Worm (Caenorhabditis elegans) whole organism, L1 larva: ENCODE data around the gene zipt-2.3.
A peak's percentile ranks its signal among the peaks of the same experiment; 100 is the strongest.

Experiments
- C04F5.9 ChIP-seq: sonication (generic microtip); optimal IDR thresholded peaks from 2 replicates; lab custom pipeline; 2016; ENCODE audit warnings: missing genetic modification characterization, missing compliant biosample characterization
- C34B4.2 ChIP-seq: sonication (generic microtip); optimal IDR thresholded peaks from 2 replicates; lab custom pipeline; 2017; ENCODE audit warnings: mild to moderate bottlenecking, missing genetic modification characterization, missing compliant biosample characterization
- F16B12.6 ChIP-seq: fragments of 150-350 bp; optimal IDR thresholded peaks from 2 replicates; lab custom pipeline; 2014; ENCODE audit warnings: missing biosample characterization, missing genetic modification characterization
- Y116A8C.19 ChIP-seq: sonication (generic microtip); optimal IDR thresholded peaks from 2 replicates; lab custom pipeline; 2016; ENCODE audit warnings: missing compliant biosample characterization, missing genetic modification characterization, borderline replicate concordance
- aha-1 ChIP-seq: fragments of 150-350 bp; optimal IDR thresholded peaks from 2 replicates; lab custom pipeline; 2014; ENCODE audit warnings: missing biosample characterization, missing genetic modification characterization
- ama-1 ChIP-seq: fragments of 150-350 bp; optimal IDR thresholded peaks from 2 replicates; lab custom pipeline; 2014
- blmp-1 ChIP-seq: fragments of 150-350 bp; optimal IDR thresholded peaks from 2 replicates; lab custom pipeline; 2014; ENCODE audit warnings: missing biosample characterization, missing genetic modification characterization
- ceh-63 ChIP-seq: fragments of 200-800 bp; sonication (Bioruptor generic); optimal IDR thresholded peaks from 2 replicates; lab custom pipeline; 2018; ENCODE audit warnings: mild to moderate bottlenecking, missing genetic modification characterization, missing compliant biosample characterization
- ces-1 ChIP-seq: fragments of 150-350 bp; optimal IDR thresholded peaks from 2 replicates; lab custom pipeline; 2014; ENCODE audit warnings: missing biosample characterization, missing genetic modification reagents, missing genetic modification characterization
- efl-3 ChIP-seq: fragments of 200-800 bp; sonication (Bioruptor generic); optimal IDR thresholded peaks from 2 replicates; lab custom pipeline; 2018; ENCODE audit warnings: mild to moderate bottlenecking, missing genetic modification characterization, missing compliant biosample characterization
- egl-13 ChIP-seq: sonication (generic microtip); optimal IDR thresholded peaks from 2 replicates; lab custom pipeline; 2016; ENCODE audit warnings: missing genotype, missing genetic modification reagents, missing genetic modification characterization, missing compliant biosample characterization
- elt-2 ChIP-seq: sonication (generic microtip); optimal IDR thresholded peaks from 2 replicates; lab custom pipeline; 2016; ENCODE audit warnings: missing genetic modification characterization, mild to moderate bottlenecking, inconsistent platforms, missing compliant biosample characterization, missing genetic modification reagents
- ets-5 ChIP-seq: fragments of 200-800 bp; sonication (Bioruptor generic); IDR thresholded peaks from 2 replicates; pipeline ENCODE4 v1.3.6; 2022; ENCODE audit warnings: missing genetic modification characterization, missing compliant biosample characterization
- fkh-4 ChIP-seq: sonication (generic microtip); optimal IDR thresholded peaks from 2 replicates; lab custom pipeline; 2016; ENCODE audit warnings: missing compliant biosample characterization, missing genetic modification characterization, borderline replicate concordance
- fos-1 ChIP-seq: fragments of 150-350 bp; optimal IDR thresholded peaks from 2 replicates; lab custom pipeline; 2014; ENCODE audit warnings: missing biosample characterization, missing genetic modification characterization
- hlh-17 ChIP-seq: fragments of 200-800 bp; sonication (Bioruptor generic); optimal IDR thresholded peaks from 2 replicates; lab custom pipeline; 2018; ENCODE audit warnings: missing genetic modification characterization, mild to moderate bottlenecking, missing compliant biosample characterization, moderate library complexity, borderline replicate concordance
- hlh-4 ChIP-seq: sonication (generic microtip); optimal IDR thresholded peaks from 2 replicates; lab custom pipeline; 2016; ENCODE audit warnings: mild to moderate bottlenecking, missing genetic modification characterization, missing compliant biosample characterization
- hpl-2 ChIP-seq: fragments of 150-350 bp; optimal IDR thresholded peaks from 2 replicates; lab custom pipeline; 2014; ENCODE audit warnings: missing biosample characterization, missing genetic modification reagents, missing genetic modification characterization
- irx-1 ChIP-seq: sonication (generic microtip); optimal IDR thresholded peaks from 2 replicates; lab custom pipeline; 2016; ENCODE audit warnings: missing genetic modification characterization, missing compliant biosample characterization
- lin-13 ChIP-seq: fragments of 150-350 bp; optimal IDR thresholded peaks from 2 replicates; lab custom pipeline; 2014; ENCODE audit warnings: missing biosample characterization, missing genetic modification reagents, missing genetic modification characterization
- lin-39 ChIP-seq: fragments of 150-350 bp; optimal IDR thresholded peaks from 2 replicates; lab custom pipeline; 2014; ENCODE audit warnings: missing biosample characterization, missing genetic modification reagents, missing genetic modification characterization
- lir-3 ChIP-seq: sonication (generic microtip); optimal IDR thresholded peaks from 2 replicates; lab custom pipeline; 2016; ENCODE audit warnings: mild to moderate bottlenecking, missing genetic modification characterization, moderate library complexity, missing compliant biosample characterization; ENCODE audit not compliant: poor library complexity
- lsy-2 ChIP-seq, 2 experiments: fragments of 150-350 bp; optimal IDR thresholded peaks; 2 replicates each; lab custom pipeline; 2014; ENCODE audit warnings: missing biosample characterization in 2 of 2, missing genetic modification characterization in 2 of 2
- mab-9 ChIP-seq: fragments of 200-800 bp; sonication (Bioruptor generic); IDR thresholded peaks from 2 replicates; pipeline ENCODE4 v1.3.6; 2022; ENCODE audit warnings: missing genetic modification reagents, missing genetic modification characterization, missing compliant biosample characterization
- mdl-1 ChIP-seq, 2 experiments: fragments of 150-350 bp; optimal IDR thresholded peaks; 2 replicates each; lab custom pipeline; 2014 to 2017; ENCODE audit warnings: missing biosample characterization in 2 of 2, missing genetic modification characterization in 2 of 2, inconsistent platforms in 1 of 2
- mef-2 ChIP-seq: fragments of 150-350 bp; optimal IDR thresholded peaks from 2 replicates; lab custom pipeline; 2014; ENCODE audit warnings: missing biosample characterization, missing genetic modification characterization
- mep-1 ChIP-seq: fragments of 150-350 bp; optimal IDR thresholded peaks from 2 replicates; lab custom pipeline; 2014; ENCODE audit warnings: missing biosample characterization, missing genetic modification characterization
- nhr-11 ChIP-seq: fragments of 150-350 bp; optimal IDR thresholded peaks from 2 replicates; lab custom pipeline; 2014; ENCODE audit warnings: missing biosample characterization, missing genetic modification characterization
- nhr-12 ChIP-seq: sonication (generic microtip); optimal IDR thresholded peaks from 2 replicates; lab custom pipeline; 2017; ENCODE audit warnings: missing biosample characterization, missing genetic modification characterization
- nhr-19 ChIP-seq: fragments of 200-800 bp; sonication (Bioruptor generic); conservative IDR thresholded peaks from 2 replicates; pipeline ENCODE4 v1.3.6; 2022; ENCODE audit warnings: missing genetic modification characterization, missing compliant biosample characterization
- nhr-20 ChIP-seq: sonication (generic microtip); optimal IDR thresholded peaks from 2 replicates; lab custom pipeline; 2016; ENCODE audit warnings: mild to moderate bottlenecking, missing genetic modification characterization, missing compliant biosample characterization
- nhr-237 ChIP-seq: fragments of 150-350 bp; optimal IDR thresholded peaks from 2 replicates; lab custom pipeline; 2014; ENCODE audit warnings: missing biosample characterization, missing genetic modification characterization
- nhr-28 ChIP-seq: fragments of 150-350 bp; optimal IDR thresholded peaks from 2 replicates; lab custom pipeline; 2014; ENCODE audit warnings: missing biosample characterization, missing genetic modification characterization
- nhr-71 ChIP-seq: sonication (generic microtip); optimal IDR thresholded peaks from 2 replicates; lab custom pipeline; 2016; ENCODE audit warnings: mild to moderate bottlenecking, missing genetic modification characterization, moderate library complexity, missing compliant biosample characterization
- nhr-84 ChIP-seq: sonication (generic microtip); optimal IDR thresholded peaks from 2 replicates; lab custom pipeline; 2017; ENCODE audit warnings: missing biosample characterization, missing genetic modification characterization
- nhr-85 ChIP-seq: sonication (generic microtip); peaks from one replicate; lab custom pipeline; 2016; ENCODE audit warnings: missing genetic modification characterization, inconsistent platforms, missing compliant biosample characterization
- pag-3 ChIP-seq: sonication (generic microtip); optimal IDR thresholded peaks from 2 replicates; lab custom pipeline; 2017; ENCODE audit warnings: missing genetic modification characterization, mild to moderate bottlenecking, missing compliant biosample characterization, antibody characterized with exemption, borderline replicate concordance; ENCODE audit not compliant: insufficient read depth
- pax-3 ChIP-seq: fragments of 200-800 bp; sonication (Bioruptor generic); optimal IDR thresholded peaks from 2 replicates; lab custom pipeline; 2018; ENCODE audit warnings: mild to moderate bottlenecking, missing genetic modification characterization, moderate library complexity, missing compliant biosample characterization
- rnt-1 ChIP-seq: sonication (generic microtip); optimal IDR thresholded peaks from 2 replicates; lab custom pipeline; 2016; ENCODE audit warnings: mild to moderate bottlenecking, missing genetic modification characterization, moderate library complexity, missing compliant biosample characterization
- sptf-1 ChIP-seq: fragments of 150-350 bp; optimal IDR thresholded peaks from 2 replicates; lab custom pipeline; 2014; ENCODE audit warnings: missing biosample characterization, missing genetic modification characterization
- swsn-7 ChIP-seq: sonication (generic microtip); optimal IDR thresholded peaks from 2 replicates; lab custom pipeline; 2016; ENCODE audit warnings: missing genetic modification characterization, missing compliant biosample characterization
- tbx-2 ChIP-seq: sonication (generic microtip); optimal IDR thresholded peaks from 2 replicates; lab custom pipeline; 2016; ENCODE audit warnings: missing genetic modification characterization, missing compliant biosample characterization
- tlp-1 ChIP-seq: fragments of 150-350 bp; optimal IDR thresholded peaks from 2 replicates; lab custom pipeline; 2014; ENCODE audit warnings: missing biosample characterization, missing genetic modification characterization
- unc-30 ChIP-seq: sonication (generic microtip); optimal IDR thresholded peaks from 2 replicates; lab custom pipeline; 2017; ENCODE audit warnings: missing biosample characterization, missing genetic modification characterization
- unc-98 ChIP-seq: fragments of 200-800 bp; sonication (Bioruptor generic); IDR thresholded peaks from 2 replicates; pipeline ENCODE4 v1.3.6; 2022; ENCODE audit warnings: missing genetic modification characterization, missing compliant biosample characterization
- vab-15 ChIP-seq: sonication (generic microtip); optimal IDR thresholded peaks from 2 replicates; lab custom pipeline; 2017; ENCODE audit warnings: missing genotype, mild to moderate bottlenecking, missing genetic modification characterization, missing compliant biosample characterization
- xbp-1 ChIP-seq: sonication (generic microtip); optimal IDR thresholded peaks from 2 replicates; lab custom pipeline; 2016; ENCODE audit warnings: missing genetic modification characterization, missing compliant biosample characterization
- zag-1 ChIP-seq: fragments of 150-350 bp; optimal IDR thresholded peaks from 2 replicates; lab custom pipeline; 2014; ENCODE audit warnings: missing biosample characterization, missing genetic modification characterization
- ztf-11 ChIP-seq, 2 experiments: sonication (generic microtip); optimal IDR thresholded peaks; 2 replicates each; lab custom pipeline; 2016 to 2017; ENCODE audit warnings: missing genetic modification characterization in 2 of 2, missing biosample characterization in 1 of 2, missing compliant biosample characterization in 1 of 2
- ztf-4 ChIP-seq: fragments of 150-350 bp; optimal IDR thresholded peaks from 2 replicates; lab custom pipeline; 2014; ENCODE audit warnings: missing biosample characterization, missing genetic modification characterization

zipt-2.3 gene

DNA sequence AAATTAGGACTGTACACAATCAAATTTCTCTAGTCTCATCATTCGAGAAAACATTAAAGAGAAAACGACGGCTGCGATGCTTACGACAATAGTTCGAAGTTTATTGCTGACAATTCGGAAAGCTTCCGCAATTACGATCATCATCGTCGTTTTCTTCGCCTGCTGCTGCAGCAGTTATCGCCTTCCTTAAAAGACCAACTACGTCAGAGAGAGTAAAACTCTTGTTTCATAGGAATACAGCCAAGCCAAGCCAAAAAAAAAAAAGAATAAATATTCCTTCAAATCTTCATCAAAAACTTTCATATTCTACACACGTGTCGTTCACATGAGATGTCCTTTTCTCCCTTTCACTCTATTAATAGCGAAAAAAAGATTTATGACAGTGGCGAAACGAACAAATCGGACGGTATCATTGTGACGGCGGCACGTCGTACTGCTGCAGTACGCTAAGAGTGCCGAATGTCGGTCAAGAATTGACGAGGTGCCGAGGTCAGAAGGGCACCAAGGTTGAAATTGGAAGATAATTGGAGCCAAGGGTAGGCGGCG lies 35.8 kb downstream of the zipt-2.3 start (continued):
- TF ChIP-seq mdl-1 (tag; optimal IDR thresholded peaks at IDR 0.05; lab: Kevin White, UChicago) (peak in 1 of 2 experiments; percentile 54), ces-1 (GFP tag; lab: Kevin White, UChicago) (no peak), nhr-85 (tag; lab: Kevin White, UChicago) (peak; percentile 94), unc-98 (GFP tag; lab: Robert Waterston, UW) (no peak), nhr-28 (tag; lab: Kevin White, UChicago) (no peak)

ce11 chrII:13678555-13679119 lies 37.0 kb downstream of the zipt-2.3 start:
- TF ChIP-seq unc-98 (GFP tag; lab: Robert Waterston, UW) (no peak), ceh-63 (no peak), blmp-1 (tag; lab: Kevin White, UChicago) (peak; percentile 57), hlh-4 (tag; lab: Kevin White, UChicago) (no peak), C04F5.9 (tag; lab: Kevin White, UChicago) (no peak), lsy-2 (tag; optimal IDR thresholded peaks at IDR 0.05; lab: Kevin White, UChicago) (peak in 1 of 2 experiments; percentile 65), mef-2 (tag; lab: Kevin White, UChicago) (no peak), fos-1 (tag; lab: Kevin White, UChicago) (no peak), ztf-11 (tag; optimal IDR thresholded peaks at IDR 0.05; lab: Kevin White, UChicago) (no peak), efl-3 (GFP tag; lab: Kevin White, UChicago) (no peak), swsn-7 (tag; lab: Kevin White, UChicago) (no peak), nhr-20 (tag; lab: Kevin White, UChicago) (peak; percentile 74), mep-1 (tag; lab: Kevin White, UChicago) (no peak), nhr-12 (no peak), hlh-17 (no peak), unc-30 (tag; lab: Kevin White, UChicago) (no peak), elt-2 (tag; lab: Kevin White, UChicago) (no peak), rnt-1 (tag; lab: Kevin White, UChicago) (no peak), mab-9 (GFP tag; lab: Robert Waterston, UW) (no peak), nhr-11 (tag; lab: Kevin White, UChicago) (no peak), egl-13 (tag; lab: Kevin White, UChicago) (no peak), pax-3 (tag; lab: Kevin White, UChicago) (no peak), pag-3 (tag; lab: Kevin White, UChicago) (no peak), mdl-1 (tag; optimal IDR thresholded peaks at IDR 0.05; lab: Kevin White, UChicago) (peak in 1 of 2 experiments; percentile 25), lir-3 (tag; lab: Kevin White, UChicago) (no peak), lin-13 (GFP tag; lab: Kevin White, UChicago) (no peak), vab-15 (tag; lab: Kevin White, UChicago) (no peak), nhr-237 (no peak), nhr-84 (tag; lab: Kevin White, UChicago) (no peak), zag-1 (tag; lab: Kevin White, UChicago) (no peak), tbx-2 (peak; percentile 70), fkh-4 (tag; lab: Kevin White, UChicago) (no peak), nhr-85 (tag; lab: Kevin White, UChicago) (peak; percentile 98), hpl-2 (GFP tag; lab: Kevin White, UChicago) (no peak), Y116A8C.19 (tag; lab: Kevin White, UChicago) (no peak), ztf-4 (tag; lab: Kevin White, UChicago) (no peak), lin-39 (no peak), nhr-28 (tag; lab: Kevin White, UChicago) (no peak), ama-1 (lab: Kevin White, UChicago) (no peak), nhr-19 (GFP tag; lab: Robert Waterston, UW) (peak; percentile 51; the same call in 1 of the 2 replicates), ces-1 (GFP tag; lab: Kevin White, UChicago) (no peak), xbp-1 (no peak), ets-5 (GFP tag; lab: Robert Waterston, UW) (no peak), tlp-1 (tag; lab: Kevin White, UChicago) (no peak), nhr-71 (peak; percentile 79), irx-1 (no peak), C34B4.2 (tag; lab: Kevin White, UChicago) (no peak), F16B12.6 (tag; lab: Kevin White, UChicago) (no peak), sptf-1 (no peak), aha-1 (tag; lab: Kevin White, UChicago) (no peak)
